Worm (Caenorhabditis elegans) whole organism, midembryonic: Measurements from ENCODE around the gene nst-1.

Source experiments
- T22C8.4 ChIP-seq: fragments of 200-800 bp; sonication (Bioruptor generic); IDR thresholded peaks from 2 replicates; pipeline ENCODE4 v1.3.6; 2022; ENCODE audit warnings: missing genetic modification characterization, missing compliant biosample characterization
- cog-1 ChIP-seq: sonication (generic microtip); optimal IDR thresholded peaks from 2 replicates; lab custom pipeline; 2016; ENCODE audit warnings: missing genetic modification characterization, missing compliant biosample characterization
- flt-1 ChIP-seq: fragments of 200-800 bp; sonication (Bioruptor generic); IDR thresholded peaks from 2 replicates; pipeline ENCODE4 v1.3.6; 2022; ENCODE audit warnings: missing genetic modification characterization, missing compliant biosample characterization
- klf-2 ChIP-seq: fragments of 200-800 bp; sonication (Bioruptor generic); conservative IDR thresholded peaks from 2 replicates; pipeline ENCODE4 v1.3.6; 2022; ENCODE audit warnings: missing genetic modification reagents, missing genetic modification characterization, missing compliant biosample characterization
- med-1 ChIP-seq: sonication (generic microtip); optimal IDR thresholded peaks from 2 replicates; lab custom pipeline; 2017; ENCODE audit warnings: missing genetic modification characterization, mild to moderate bottlenecking, missing compliant biosample characterization, antibody characterized with exemption, missing genetic modification reagents; ENCODE audit not compliant: insufficient read depth
- ref-1 ChIP-seq: fragments of 200-800 bp; sonication (Bioruptor generic); conservative IDR thresholded peaks from 2 replicates; pipeline ENCODE4 v1.3.6; 2022; ENCODE audit warnings: missing genetic modification reagents, missing genetic modification characterization, missing compliant biosample characterization
- tab-1 ChIP-seq: fragments of 200-800 bp; sonication (Bioruptor generic); IDR thresholded peaks from 2 replicates; pipeline ENCODE4 v1.3.6; 2022; ENCODE audit warnings: missing genetic modification characterization, missing compliant biosample characterization
- ztf-23 ChIP-seq: fragments of 200-800 bp; sonication (Bioruptor generic); IDR thresholded peaks from 2 replicates; pipeline ENCODE4 v1.3.6; 2022; ENCODE audit warnings: missing genetic modification reagents, missing genetic modification characterization, missing compliant biosample characterization
- ztf-29 ChIP-seq: fragments of 200-800 bp; sonication (Bioruptor generic); IDR thresholded peaks from 2 replicates; pipeline ENCODE4 v1.3.6; 2022; ENCODE audit warnings: missing genetic modification reagents, missing genetic modification characterization, missing compliant biosample characterization

- no peak for TF ChIP-seq ztf-23
- no peak for TF ChIP-seq flt-1 (GFP tag; lab: Robert Waterston, UW)
- TF ChIP-seq tab-1 (GFP tag; lab: Robert Waterston, UW): no peak
- TF ChIP-seq med-1 (GFP tag; lab: Kevin White, UChicago): no peak
- TF ChIP-seq ref-1 (GFP tag; lab: Robert Waterston, UW): no peak
- TF ChIP-seq T22C8.4 (GFP tag; lab: Robert Waterston, UW): no peak
- no peak for TF ChIP-seq cog-1 (tag; lab: Kevin White, UChicago)
- no peak for TF ChIP-seq klf-2 (GFP tag; lab: Robert Waterston, UW)
- TF ChIP-seq ztf-29: no peak
These were observed 19.4 kb downstream of the nst-1 start for ce11 chrII:8263562-8263961.
